Fruit fly (Drosophila melanogaster) whole organism: ENCODE results near the gene CG11563.

ENCODE experiments used
- Dll ChIP-seq: fragments of >200 bp; optimal IDR thresholded peaks from 2 replicates; lab custom pipeline; 2017
- EcR ChIP-seq, 2 experiments: fragments of >200 bp; optimal IDR thresholded peaks; 2 replicates each; lab custom pipeline; 2017; ENCODE audit warnings: missing biosample characterization in 2 of 2, missing genetic modification characterization in 2 of 2, missing genetic modification reagents in 2 of 2
- pan ChIP-seq: fragments of >200 bp; optimal IDR thresholded peaks from 2 replicates; lab custom pipeline; 2017
- psq ChIP-seq: fragments of >200 bp; optimal IDR thresholded peaks from 2 replicates; lab custom pipeline; 2017
- usp ChIP-seq: fragments of >200 bp; optimal IDR thresholded peaks from 2 replicates; lab custom pipeline; 2017; ENCODE audit warnings: missing biosample characterization, missing genetic modification characterization, mixed read lengths

dm6 chr3R:31708240-31708639 lies 28.6 kb upstream of the CG11563 start, which contains the start of gene CG42693:
- no peak for TF ChIP-seq psq
- no peak for TF ChIP-seq usp (GFP tag; lab: Kevin White, UChicago)
- no peak for TF ChIP-seq Dll (lab: Kevin White, UChicago)
- TF ChIP-seq pan (lab: Kevin White, UChicago) = no peak
- no peak for TF ChIP-seq EcR (GFP tag; optimal IDR thresholded peaks at IDR 0.05; lab: Kevin White, UChicago)
